Worm (Caenorhabditis elegans) whole organism, midembryonic: ENCODE data around the gene ech-3.

Experiments used
- T22C8.4 ChIP-seq: fragments of 200-800 bp; sonication (Bioruptor generic); IDR thresholded peaks from 2 replicates; pipeline ENCODE4 v1.3.6; 2022; ENCODE audit warnings: missing genetic modification characterization, missing compliant biosample characterization
- cog-1 ChIP-seq: sonication (generic microtip); optimal IDR thresholded peaks from 2 replicates; lab custom pipeline; 2016; ENCODE audit warnings: missing genetic modification characterization, missing compliant biosample characterization
- flt-1 ChIP-seq: fragments of 200-800 bp; sonication (Bioruptor generic); IDR thresholded peaks from 2 replicates; pipeline ENCODE4 v1.3.6; 2022; ENCODE audit warnings: missing genetic modification characterization, missing compliant biosample characterization
- klf-2 ChIP-seq: fragments of 200-800 bp; sonication (Bioruptor generic); conservative IDR thresholded peaks from 2 replicates; pipeline ENCODE4 v1.3.6; 2022; ENCODE audit warnings: missing genetic modification reagents, missing genetic modification characterization, missing compliant biosample characterization
- med-1 ChIP-seq: sonication (generic microtip); optimal IDR thresholded peaks from 2 replicates; lab custom pipeline; 2017; ENCODE audit warnings: missing genetic modification characterization, mild to moderate bottlenecking, missing compliant biosample characterization, antibody characterized with exemption, missing genetic modification reagents; ENCODE audit not compliant: insufficient read depth
- ref-1 ChIP-seq: fragments of 200-800 bp; sonication (Bioruptor generic); conservative IDR thresholded peaks from 2 replicates; pipeline ENCODE4 v1.3.6; 2022; ENCODE audit warnings: missing genetic modification reagents, missing genetic modification characterization, missing compliant biosample characterization
- tab-1 ChIP-seq: fragments of 200-800 bp; sonication (Bioruptor generic); IDR thresholded peaks from 2 replicates; pipeline ENCODE4 v1.3.6; 2022; ENCODE audit warnings: missing genetic modification characterization, missing compliant biosample characterization
- ztf-23 ChIP-seq: fragments of 200-800 bp; sonication (Bioruptor generic); IDR thresholded peaks from 2 replicates; pipeline ENCODE4 v1.3.6; 2022; ENCODE audit warnings: missing genetic modification reagents, missing genetic modification characterization, missing compliant biosample characterization
- ztf-29 ChIP-seq: fragments of 200-800 bp; sonication (Bioruptor generic); IDR thresholded peaks from 2 replicates; pipeline ENCODE4 v1.3.6; 2022; ENCODE audit warnings: missing genetic modification reagents, missing genetic modification characterization, missing compliant biosample characterization

ech-3 gene

DNA sequence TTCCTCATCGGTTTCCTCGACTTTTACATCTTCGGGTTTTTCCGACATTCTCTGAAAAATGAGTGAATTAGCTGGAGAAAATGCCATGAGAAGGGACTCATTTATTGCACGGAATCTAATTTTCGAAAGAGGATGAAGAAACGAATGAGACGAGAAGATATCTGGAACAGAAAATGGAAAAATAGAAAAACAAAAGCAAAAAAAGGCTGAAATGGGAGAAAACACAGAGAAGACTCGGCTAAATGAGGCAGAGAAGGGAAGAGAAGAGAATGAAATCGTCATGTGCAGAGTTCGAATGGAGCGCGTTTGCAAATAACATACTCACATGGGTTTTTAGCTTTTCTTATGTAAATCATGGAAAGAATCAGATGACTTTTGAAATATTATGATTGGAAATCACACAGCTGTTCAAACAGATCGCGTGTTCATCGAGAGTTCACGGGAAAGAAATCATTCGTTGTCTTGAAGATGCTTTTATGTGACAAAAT is 8.1 kb upstream of the ech-3 start, which contains the start of gene Y97E10AR.6:
Gene Y97E10AR.6 (minus strand): TSS at position 51 of the 488 bp plus-strand sequence.
- TF ChIP-seq T22C8.4 (no peak), med-1 (GFP tag; lab: Kevin White, UChicago) (no peak), tab-1 (GFP tag; lab: Robert Waterston, UW) (no peak), flt-1 (GFP tag; lab: Robert Waterston, UW) (no peak)

DNA sequence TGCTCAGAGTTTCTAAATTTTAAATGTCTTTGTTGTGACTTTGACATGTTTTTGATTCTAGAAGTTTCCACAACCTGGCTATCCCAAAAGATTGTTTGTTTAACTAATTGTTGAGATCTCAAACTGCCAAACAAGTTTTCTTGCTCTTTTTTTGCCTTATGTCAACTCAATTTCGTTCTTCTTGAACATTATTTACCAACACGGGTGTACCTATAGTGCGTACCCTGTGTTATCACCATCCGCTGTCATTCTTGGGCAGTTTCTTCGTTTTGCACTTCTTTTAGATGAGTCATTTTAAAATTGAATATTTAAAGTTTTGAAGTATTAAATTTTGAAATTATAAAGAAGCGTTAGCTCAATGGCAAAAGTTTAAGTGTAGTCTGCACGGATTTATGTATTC is 5.1 kb upstream of the ech-3 start, which contains the start of gene sptl-2:
Gene sptl-2 (plus strand): TSS at position 280 of the 400 bp plus-strand sequence.
- TF ChIP-seq tab-1 (GFP tag; lab: Robert Waterston, UW) (no peak), ztf-23 (GFP tag; lab: Robert Waterston, UW) (no peak), T22C8.4 (no peak), ztf-29 (GFP tag; lab: Robert Waterston, UW) (no peak), cog-1 (tag; lab: Kevin White, UChicago) (no peak), flt-1 (GFP tag; lab: Robert Waterston, UW) (no peak), ref-1 (no peak), med-1 (GFP tag; lab: Kevin White, UChicago) (no peak), klf-2 (GFP tag; lab: Robert Waterston, UW) (no peak)

DNA sequence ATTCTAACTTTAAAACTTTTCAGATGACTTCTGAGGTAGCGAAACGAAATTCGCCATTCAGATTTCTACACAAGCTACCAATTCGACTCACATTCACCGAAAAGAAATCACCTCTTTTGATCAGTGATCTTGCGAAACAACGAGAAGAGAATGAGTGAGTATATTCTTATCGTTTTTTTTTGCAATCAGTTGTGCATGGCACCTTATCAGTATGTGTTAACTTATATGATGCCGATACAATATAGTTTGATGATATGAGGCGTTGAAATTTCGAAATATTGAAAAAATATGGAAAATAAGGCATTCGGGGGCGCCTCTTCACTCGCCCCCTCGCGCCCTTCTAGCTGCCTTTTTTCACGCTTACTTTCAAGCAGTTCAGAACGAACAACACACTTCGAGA is 4.1 kb upstream of the ech-3 start:
- TF ChIP-seq T22C8.4 (no peak), cog-1 (tag; lab: Kevin White, UChicago) (no peak), ztf-23 (GFP tag; lab: Robert Waterston, UW) (no peak), ztf-29 (GFP tag; lab: Robert Waterston, UW) (no peak), tab-1 (GFP tag; lab: Robert Waterston, UW) (no peak), klf-2 (GFP tag; lab: Robert Waterston, UW) (no peak), flt-1 (GFP tag; lab: Robert Waterston, UW) (no peak), med-1 (GFP tag; lab: Kevin White, UChicago) (no peak), ref-1 (no peak)

DNA sequence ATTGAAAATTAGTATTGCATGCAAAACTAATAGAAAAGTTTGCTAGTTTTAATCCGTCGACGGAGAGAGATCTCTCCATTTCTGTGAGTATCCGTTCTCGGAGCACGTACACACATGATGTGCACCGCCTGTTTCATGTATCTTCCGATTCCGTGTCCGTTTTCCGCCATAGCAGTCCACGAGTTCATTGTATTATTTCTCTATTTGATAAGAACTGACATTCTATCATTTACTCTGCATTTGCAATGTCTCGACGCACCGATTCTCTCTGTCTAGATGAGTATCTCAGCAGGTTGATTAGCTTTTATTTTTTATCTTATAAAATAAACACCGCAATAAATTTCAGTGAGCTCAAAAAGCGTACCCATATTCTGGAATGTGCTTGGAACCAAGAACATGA is 3.1 kb upstream of the ech-3 start:
- TF ChIP-seq T22C8.4: no peak
- TF ChIP-seq tab-1 (GFP tag; lab: Robert Waterston, UW): no peak
- no peak for TF ChIP-seq flt-1 (GFP tag; lab: Robert Waterston, UW)
- TF ChIP-seq ref-1: no peak
- no peak for TF ChIP-seq klf-2 (GFP tag; lab: Robert Waterston, UW)
- TF ChIP-seq ztf-29 (GFP tag; lab: Robert Waterston, UW): no peak
- no peak for TF ChIP-seq med-1 (GFP tag; lab: Kevin White, UChicago)
- no peak for TF ChIP-seq cog-1 (tag; lab: Kevin White, UChicago)
- TF ChIP-seq ztf-23 (GFP tag; lab: Robert Waterston, UW): no peak

DNA sequence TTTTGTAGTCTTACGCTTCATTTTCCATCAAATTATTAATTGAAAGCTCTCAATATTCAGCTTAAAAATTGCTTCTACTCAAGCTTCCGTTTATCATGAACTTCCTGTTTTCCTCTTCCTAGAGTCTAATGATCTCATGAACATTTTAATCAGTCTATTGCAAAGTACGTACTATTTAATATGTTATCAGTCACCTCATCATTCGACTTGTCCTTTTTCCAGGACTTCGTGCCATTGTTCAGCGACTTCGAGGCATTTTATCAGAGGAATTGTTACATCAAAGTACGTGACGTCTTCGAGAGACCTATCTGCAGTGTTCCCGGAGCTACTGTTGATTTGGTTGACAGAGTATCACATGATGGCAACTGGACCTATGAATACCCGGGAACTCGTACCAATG is 2.2 kb upstream of the ech-3 start:
- TF ChIP-seq ztf-29 (GFP tag; lab: Robert Waterston, UW): no peak
- no peak for TF ChIP-seq med-1 (GFP tag; lab: Kevin White, UChicago)
- no peak for TF ChIP-seq flt-1 (GFP tag; lab: Robert Waterston, UW)
- no peak for TF ChIP-seq cog-1 (tag; lab: Kevin White, UChicago)
- no peak for TF ChIP-seq tab-1 (GFP tag; lab: Robert Waterston, UW)
- TF ChIP-seq klf-2 (GFP tag; lab: Robert Waterston, UW): no peak
- no peak for TF ChIP-seq T22C8.4
- no peak for TF ChIP-seq ref-1
- no peak for TF ChIP-seq ztf-23 (GFP tag; lab: Robert Waterston, UW)

DNA sequence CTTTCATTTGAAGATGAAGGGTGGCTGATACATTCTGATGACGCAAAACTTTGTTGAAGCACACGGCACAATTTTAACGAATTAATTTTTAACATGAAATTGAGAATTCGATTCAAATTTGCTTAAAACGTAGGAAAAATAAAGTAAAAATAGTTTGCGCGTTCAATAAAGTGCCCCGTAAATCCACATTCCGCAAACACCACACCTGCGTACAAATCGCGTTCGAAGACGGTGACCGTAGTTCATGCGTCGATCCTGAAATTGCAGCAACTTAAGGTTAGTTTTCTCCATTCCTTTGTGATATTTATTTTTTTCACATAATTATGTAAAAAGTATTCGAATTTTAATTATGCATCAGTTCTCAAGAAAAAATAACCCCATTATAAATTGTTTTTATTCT is 2.7 kb downstream of the ech-3 start, which contains the start of gene F43H9.3:
Gene F43H9.3 (minus strand): TSS at position 189 of the 400 bp plus-strand sequence.
- no peak for TF ChIP-seq flt-1 (GFP tag; lab: Robert Waterston, UW)
- TF ChIP-seq ztf-23 (GFP tag; lab: Robert Waterston, UW): no peak
- TF ChIP-seq T22C8.4: no peak
- no peak for TF ChIP-seq med-1 (GFP tag; lab: Kevin White, UChicago)
- no peak for TF ChIP-seq klf-2 (GFP tag; lab: Robert Waterston, UW)
- TF ChIP-seq ztf-29 (GFP tag; lab: Robert Waterston, UW): no peak

DNA sequence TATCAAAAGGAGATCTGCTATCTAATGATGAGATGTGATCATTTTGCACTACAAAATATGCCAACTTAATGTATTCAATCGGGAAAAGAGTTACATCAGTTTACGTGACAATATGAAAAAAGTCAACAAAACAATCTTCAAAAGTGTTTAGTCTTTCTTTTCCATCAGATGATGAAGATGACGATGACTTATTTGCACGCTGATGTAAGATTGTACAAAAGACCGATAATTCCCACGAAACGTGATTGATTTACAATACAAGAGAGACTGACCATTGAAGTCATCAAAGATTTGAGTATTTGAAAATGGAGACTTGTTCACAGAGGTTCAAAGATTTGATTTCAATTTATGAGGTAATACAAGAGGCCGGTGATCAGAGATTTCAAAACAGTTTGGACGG is 3.2 kb downstream of the ech-3 start:
- no peak for TF ChIP-seq klf-2 (GFP tag; lab: Robert Waterston, UW)
- TF ChIP-seq flt-1 (GFP tag; lab: Robert Waterston, UW): no peak
- no peak for TF ChIP-seq ztf-23 (GFP tag; lab: Robert Waterston, UW)
- no peak for TF ChIP-seq ztf-29 (GFP tag; lab: Robert Waterston, UW)
- no peak for TF ChIP-seq med-1 (GFP tag; lab: Kevin White, UChicago)
- no peak for TF ChIP-seq tab-1 (GFP tag; lab: Robert Waterston, UW)
- TF ChIP-seq cog-1 (tag; lab: Kevin White, UChicago): no peak
- no peak for TF ChIP-seq ref-1
- TF ChIP-seq T22C8.4: no peak

DNA sequence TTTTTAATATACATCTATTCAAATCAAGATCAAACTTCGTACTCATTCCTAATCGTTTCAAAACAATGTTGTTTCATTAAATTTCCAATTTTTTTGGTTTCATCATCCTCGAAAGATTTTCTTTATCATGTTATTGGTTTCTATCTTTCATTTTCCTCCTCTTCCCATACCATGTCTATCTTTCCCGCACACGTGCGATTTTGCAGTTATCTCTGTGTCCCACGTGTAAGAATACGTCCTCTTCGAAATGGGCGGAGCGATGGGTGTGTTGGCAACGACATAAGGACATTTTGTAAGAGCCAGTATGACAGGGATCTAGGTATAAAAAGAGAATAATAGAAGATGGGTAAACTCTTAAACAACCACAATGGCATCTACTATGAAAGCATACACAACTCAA is 4.3 kb downstream of the ech-3 start, which contains the start of gene F43H9.4:
Gene F43H9.4 (plus strand): TSS at position 366 of the 400 bp plus-strand sequence.
- TF ChIP-seq ztf-23 (GFP tag; lab: Robert Waterston, UW) (no peak), ztf-29 (GFP tag; lab: Robert Waterston, UW) (no peak), tab-1 (GFP tag; lab: Robert Waterston, UW) (no peak), ref-1 (no peak), T22C8.4 (no peak), cog-1 (tag; lab: Kevin White, UChicago) (no peak), flt-1 (GFP tag; lab: Robert Waterston, UW) (no peak)

DNA sequence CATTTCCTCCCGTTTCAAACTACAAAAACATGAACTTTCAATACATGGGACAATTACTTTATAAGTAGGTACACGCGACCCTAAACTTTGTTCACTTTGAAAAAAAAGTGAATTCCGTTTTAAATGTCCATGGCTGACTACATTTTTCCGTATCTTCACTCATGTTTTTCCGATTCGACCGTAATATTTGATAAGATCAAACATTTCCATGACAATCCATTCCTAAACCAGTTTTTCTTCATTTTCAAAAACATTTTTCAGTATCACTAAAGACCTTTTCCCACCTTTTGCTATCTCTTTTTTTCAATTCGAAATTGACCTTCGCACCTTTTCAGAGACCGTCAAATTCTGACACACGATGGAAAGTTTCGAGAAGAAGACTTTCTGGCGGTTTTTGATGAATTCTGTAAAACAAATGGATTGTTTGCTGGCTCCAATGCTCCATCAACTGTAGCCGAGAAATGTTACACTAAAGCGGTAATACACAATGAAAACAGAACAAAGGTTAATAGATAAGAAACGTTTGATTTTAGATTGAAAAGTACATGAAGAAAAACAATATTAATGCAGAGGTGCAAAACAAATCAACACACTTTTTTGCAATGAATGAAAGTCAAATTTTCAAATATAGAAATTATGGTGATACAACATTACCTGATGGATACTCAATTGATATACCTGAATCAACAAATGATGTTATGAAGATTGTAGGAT is 5.6 kb downstream of the ech-3 start:
- no peak for TF ChIP-seq ztf-23 (GFP tag; lab: Robert Waterston, UW)
- TF ChIP-seq ref-1: no peak
- TF ChIP-seq klf-2 (GFP tag; lab: Robert Waterston, UW): no peak
- no peak for TF ChIP-seq T22C8.4
- TF ChIP-seq flt-1 (GFP tag; lab: Robert Waterston, UW): no peak
- no peak for TF ChIP-seq cog-1 (tag; lab: Kevin White, UChicago)
- no peak for TF ChIP-seq tab-1 (GFP tag; lab: Robert Waterston, UW)
- no peak for TF ChIP-seq ztf-29 (GFP tag; lab: Robert Waterston, UW)
- TF ChIP-seq med-1 (GFP tag; lab: Kevin White, UChicago): no peak
